Fruit fly (Drosophila melanogaster): ENCODE results near the gene CG32152.

Gene CG32152

dm6 chr3L:16131264-16132066 lies 12.4 kb downstream of the CG32152 start, which contains the start of the genes Trs20 and elg1 (continued):
- TF ChIP-seq ERR (GFP tag; optimal IDR thresholded peaks at IDR 0.05) (no peak), eyg (GFP tag; optimal IDR thresholded peaks at IDR 0.05) (no peak), CG9932 (GFP tag; IDR thresholded peaks at IDR 0.05) (peak; percentile 62), nerfin-1 (tag; optimal IDR thresholded peaks at IDR 0.05) (peak; percentile 15), insv (GFP tag; optimal IDR thresholded peaks at IDR 0.05) (peak in 1 of 2 experiments; percentile 35), CG1024 (GFP tag; IDR thresholded peaks at IDR 0.05) (no peak), twi (tag; optimal IDR thresholded peaks at IDR 0.05) (peak; percentile 49), CG15073 (GFP tag; optimal IDR thresholded peaks at IDR 0.05) (no peak), unpg (GFP tag; optimal IDR thresholded peaks at IDR 0.05) (peak; percentile 30), CG7963 (GFP tag; IDR thresholded peaks at IDR 0.05; ENCODE audit: partially characterized antibody) (no peak), CG11247 (GFP tag; IDR thresholded peaks at IDR 0.05) (no peak), CG17829 (tag; optimal IDR thresholded peaks at IDR 0.05) (peak; percentile 75), fd102C (GFP tag; optimal IDR thresholded peaks at IDR 0.05) (no peak), CG12391 (tag; optimal IDR thresholded peaks at IDR 0.05) (peak; percentile 84), mld (GFP tag; IDR thresholded peaks at IDR 0.05; ENCODE audit: partially characterized antibody) (no peak), yki (optimal IDR thresholded peaks at IDR 0.05) (no peak), mirr (GFP tag; optimal IDR thresholded peaks at IDR 0.05) (no peak), CG15696 (tag; optimal IDR thresholded peaks at IDR 0.05) (peak; percentile 54), dmrt99B (tag; optimal IDR thresholded peaks at IDR 0.05) (no peak), cato (GFP tag; optimal IDR thresholded peaks at IDR 0.05; ENCODE audit: borderline replicate concordance) (peak; percentile 15), so (GFP tag; IDR thresholded peaks at IDR 0.05) (no peak), CG8944 (GFP tag; optimal IDR thresholded peaks at IDR 0.05) (no peak), CG16779 (GFP tag; IDR thresholded peaks at IDR 0.05) (no peak), CG4360 (GFP tag; IDR thresholded peaks at IDR 0.05) (no peak), Sox100B (GFP tag; optimal IDR thresholded peaks at IDR 0.05) (peak; percentile 71), Dad (GFP tag; optimal IDR thresholded peaks at IDR 0.05) (no peak), trem (tag; optimal IDR thresholded peaks at IDR 0.05) (peak; percentile 56), sisA (GFP tag; IDR thresholded peaks at IDR 0.05) (no peak; the same call in 1 of the 2 replicates), esg (GFP tag; conservative IDR thresholded peaks at IDR 0.05) (no peak), ken (GFP tag; IDR thresholded peaks at IDR 0.05) (no peak), CG8359 (GFP tag; optimal IDR thresholded peaks at IDR 0.05; ENCODE audit: borderline replicate concordance) (no peak), Taf1 (GFP tag; IDR thresholded peaks at IDR 0.05) (no peak), CG30431 (GFP tag; optimal IDR thresholded peaks at IDR 0.05) (no peak), Jarid2 (GFP tag; optimal IDR thresholded peaks at IDR 0.05) (no peak), pnt (GFP tag; optimal IDR thresholded peaks at IDR 0.05) (no peak), tll (GFP tag; optimal IDR thresholded peaks at IDR 0.05) (no peak), nom (GFP tag; optimal IDR thresholded peaks at IDR 0.05) (peak; percentile 60), CG2875 (GFP tag; optimal IDR thresholded peaks at IDR 0.05) (no peak), CG34224 (GFP tag; IDR thresholded peaks at IDR 0.05; ENCODE audit: partially characterized antibody) (no peak), peb (GFP tag; IDR thresholded peaks at IDR 0.05) (no peak), CG32767 (GFP tag; IDR thresholded peaks at IDR 0.05) (0 out of 2 replicates have a peak, but pooled peaks have one; percentile 12), prd (optimal IDR thresholded peaks at IDR 0.05) (no peak), prd (GFP tag; IDR thresholded peaks at IDR 0.05) (peak; percentile 45; the same call in 1 of the 3 replicates), BEAF-32 (GFP tag; optimal IDR thresholded peaks at IDR 0.05) (peak; percentile 9), CG10321 (GFP tag; IDR thresholded peaks at IDR 0.05) (no peak), klu (GFP tag; IDR thresholded peaks at IDR 0.05) (no peak), btn (GFP tag; optimal IDR thresholded peaks at IDR 0.05) (no peak), HHEX (GFP tag; optimal IDR thresholded peaks at IDR 0.05) (no peak), oc (tag; optimal IDR thresholded peaks at IDR 0.05) (no peak)
